Worm (Caenorhabditis elegans): ENCODE measurements around the gene F11E6.4.

DNA sequence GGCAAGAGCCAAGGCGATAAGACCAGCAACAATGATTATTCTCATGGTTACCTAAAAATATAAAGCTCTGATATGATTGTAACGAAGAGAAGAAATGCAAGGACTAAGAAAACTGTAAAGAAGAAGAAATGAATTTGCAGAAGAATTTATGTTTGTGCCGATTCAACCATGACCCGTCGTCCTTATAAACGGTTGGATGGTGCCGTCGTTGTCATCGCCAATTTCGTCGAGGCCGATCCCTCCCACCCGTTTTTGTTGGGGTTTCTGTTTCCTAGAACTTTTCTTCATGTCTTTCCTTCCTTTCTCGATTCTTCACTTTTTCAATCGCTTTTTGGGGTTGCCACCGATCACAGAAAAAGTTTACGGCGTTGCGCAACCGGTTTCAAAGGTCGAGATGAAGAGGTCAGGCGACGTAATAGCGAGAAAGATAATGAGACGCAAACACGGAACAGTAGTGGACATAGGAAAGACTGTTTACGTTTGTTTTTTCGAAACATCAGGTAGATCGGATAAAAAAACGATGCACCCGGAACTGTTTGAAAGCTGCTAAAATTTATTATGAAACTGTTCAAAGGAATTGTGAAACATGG lies 1.8 kb upstream of the F11E6.4 start, which contains the start of gene epic-1:
- TF ChIP-seq mab-5 (tag; optimal IDR thresholded peaks at IDR 0.05), result no peak
- TF ChIP-seq lsy-2 (tag; optimal IDR thresholded peaks at IDR 0.05), result no peak
- no peak for TF ChIP-seq sptf-1 (tag; optimal IDR thresholded peaks at IDR 0.05)
- no peak for TF ChIP-seq mep-1 (tag; optimal IDR thresholded peaks at IDR 0.05)
- TF ChIP-seq blmp-1 (tag; optimal IDR thresholded peaks at IDR 0.05), result no peak
- no peak for TF ChIP-seq nhr-76 (tag; optimal IDR thresholded peaks at IDR 0.05)
- TF ChIP-seq unc-62 (GFP tag; optimal IDR thresholded peaks at IDR 0.05), result no peak
- TF ChIP-seq ztf-11 (tag; optimal IDR thresholded peaks at IDR 0.05), result no peak
- no peak for TF ChIP-seq nhr-237 (tag; optimal IDR thresholded peaks at IDR 0.05)
- TF ChIP-seq pha-4 (tag; optimal IDR thresholded peaks at IDR 0.05), result no peak
